Worm (Caenorhabditis elegans) whole organism, midembryonic: ENCODE data around the gene txt-6.
A peak's percentile ranks its signal among the peaks of the same experiment; 100 is the strongest.
"Not testable (repeated sequence)": the region's sequence is repeated elsewhere in the genome, so short reads cannot be mapped to it uniquely, and the experiment has no call there.

ENCODE experiments used
- T22C8.4 ChIP-seq: fragments of 200-800 bp; sonication (Bioruptor generic); IDR thresholded peaks from 2 replicates; pipeline ENCODE4 v1.3.6; 2022; ENCODE audit warnings: missing genetic modification characterization, missing compliant biosample characterization
- cog-1 ChIP-seq: sonication (generic microtip); optimal IDR thresholded peaks from 2 replicates; lab custom pipeline; 2016; ENCODE audit warnings: missing genetic modification characterization, missing compliant biosample characterization
- flt-1 ChIP-seq: fragments of 200-800 bp; sonication (Bioruptor generic); IDR thresholded peaks from 2 replicates; pipeline ENCODE4 v1.3.6; 2022; ENCODE audit warnings: missing genetic modification characterization, missing compliant biosample characterization
- klf-2 ChIP-seq: fragments of 200-800 bp; sonication (Bioruptor generic); conservative IDR thresholded peaks from 2 replicates; pipeline ENCODE4 v1.3.6; 2022; ENCODE audit warnings: missing genetic modification reagents, missing genetic modification characterization, missing compliant biosample characterization
- med-1 ChIP-seq: sonication (generic microtip); optimal IDR thresholded peaks from 2 replicates; lab custom pipeline; 2017; ENCODE audit warnings: missing genetic modification characterization, mild to moderate bottlenecking, missing compliant biosample characterization, antibody characterized with exemption, missing genetic modification reagents; ENCODE audit not compliant: insufficient read depth
- ref-1 ChIP-seq: fragments of 200-800 bp; sonication (Bioruptor generic); conservative IDR thresholded peaks from 2 replicates; pipeline ENCODE4 v1.3.6; 2022; ENCODE audit warnings: missing genetic modification reagents, missing genetic modification characterization, missing compliant biosample characterization
- tab-1 ChIP-seq: fragments of 200-800 bp; sonication (Bioruptor generic); IDR thresholded peaks from 2 replicates; pipeline ENCODE4 v1.3.6; 2022; ENCODE audit warnings: missing genetic modification characterization, missing compliant biosample characterization
- ztf-23 ChIP-seq: fragments of 200-800 bp; sonication (Bioruptor generic); IDR thresholded peaks from 2 replicates; pipeline ENCODE4 v1.3.6; 2022; ENCODE audit warnings: missing genetic modification reagents, missing genetic modification characterization, missing compliant biosample characterization
- ztf-29 ChIP-seq: fragments of 200-800 bp; sonication (Bioruptor generic); IDR thresholded peaks from 2 replicates; pipeline ENCODE4 v1.3.6; 2022; ENCODE audit warnings: missing genetic modification reagents, missing genetic modification characterization, missing compliant biosample characterization

txt-6 gene

ce11 chrV:4615802-4616201 is 9.1 kb upstream of the txt-6 start, which contains the start of the genes Y61A9LA.10 and F54D11.4:
Y61A9LA.10 (minus strand) TSS chrV:4615817.
F54D11.4 (plus strand) TSS chrV:4616151.
- TF ChIP-seq ztf-29 (GFP tag; lab: Robert Waterston, UW) (no peak), klf-2 (GFP tag; lab: Robert Waterston, UW) (0 out of 2 replicates have a peak, but pooled peaks have one; percentile 8)

- TF ChIP-seq klf-2 (GFP tag; lab: Robert Waterston, UW) = no peak
- no peak for TF ChIP-seq ref-1 (GFP tag; lab: Robert Waterston, UW)
- no peak for TF ChIP-seq med-1 (GFP tag; lab: Kevin White, UChicago)
- TF ChIP-seq tab-1 = no peak
- TF ChIP-seq cog-1 (tag; lab: Kevin White, UChicago) = no peak
- no peak for TF ChIP-seq flt-1 (GFP tag; lab: Robert Waterston, UW)
- no peak for TF ChIP-seq ztf-29 (GFP tag; lab: Robert Waterston, UW)
- no peak for TF ChIP-seq T22C8.4 (GFP tag; lab: Robert Waterston, UW)
- no peak for TF ChIP-seq ztf-23
Observed at ce11 chrV:4599225-4599624, 7.5 kb downstream of the txt-6 start.

ce11 chrV:4598489-4598888 is 8.2 kb downstream of the txt-6 start:
- TF ChIP-seq flt-1 (GFP tag; lab: Robert Waterston, UW) (no peak), med-1 (GFP tag; lab: Kevin White, UChicago) (no peak), ztf-23 (no peak), tab-1 (no peak), ref-1 (GFP tag; lab: Robert Waterston, UW) (no peak), ztf-29 (GFP tag; lab: Robert Waterston, UW) (no peak), cog-1 (tag; lab: Kevin White, UChicago) (no peak), T22C8.4 (GFP tag; lab: Robert Waterston, UW) (no peak)

ce11 chrV:4590791-4591190 is 15.9 kb downstream of the txt-6 start:
- TF ChIP-seq T22C8.4 (GFP tag; lab: Robert Waterston, UW) (no peak), tab-1 (no peak), ztf-29 (GFP tag; lab: Robert Waterston, UW) (no peak), med-1 (GFP tag; lab: Kevin White, UChicago) (no peak), cog-1 (tag; lab: Kevin White, UChicago) (no peak), ztf-23 (no peak), ref-1 (GFP tag; lab: Robert Waterston, UW) (no peak), klf-2 (GFP tag; lab: Robert Waterston, UW) (no peak)

- no peak for TF ChIP-seq T22C8.4 (GFP tag; lab: Robert Waterston, UW)
- no peak for TF ChIP-seq ref-1 (GFP tag; lab: Robert Waterston, UW)
- TF ChIP-seq cog-1 (tag; lab: Kevin White, UChicago) = no peak
- TF ChIP-seq ztf-29 (GFP tag; lab: Robert Waterston, UW) = no peak
- no peak for TF ChIP-seq tab-1
- no peak for TF ChIP-seq ztf-23
- TF ChIP-seq flt-1 (GFP tag; lab: Robert Waterston, UW) = no peak
- no peak for TF ChIP-seq med-1 (GFP tag; lab: Kevin White, UChicago)
- no peak for TF ChIP-seq klf-2 (GFP tag; lab: Robert Waterston, UW)
Observed at ce11 chrV:4585009-4585408, 21.7 kb downstream of the txt-6 start, which contains the start of gene Y61A9LA.1. Y61A9LA.1 (plus strand) TSS chrV:4585309.

- TF ChIP-seq T22C8.4 (GFP tag; lab: Robert Waterston, UW) (no peak), klf-2 (GFP tag; lab: Robert Waterston, UW) (no peak), ref-1 (GFP tag; lab: Robert Waterston, UW) (no peak), med-1 (GFP tag; lab: Kevin White, UChicago) (no peak), tab-1 (no peak), cog-1 (tag; lab: Kevin White, UChicago) (no peak), ztf-23 (no peak), flt-1 (GFP tag; lab: Robert Waterston, UW) (no peak), ztf-29 (GFP tag; lab: Robert Waterston, UW) (no peak)
Observed at ce11 chrV:4580594-4580993, 26.1 kb downstream of the txt-6 start.

- TF ChIP-seq flt-1 (GFP tag; lab: Robert Waterston, UW) = no peak
- no peak for TF ChIP-seq cog-1 (tag; lab: Kevin White, UChicago)
- TF ChIP-seq ztf-29 (GFP tag; lab: Robert Waterston, UW) = no peak
- no peak for TF ChIP-seq med-1 (GFP tag; lab: Kevin White, UChicago)
- TF ChIP-seq ztf-23 = no peak
- no peak for TF ChIP-seq klf-2 (GFP tag; lab: Robert Waterston, UW)
- TF ChIP-seq T22C8.4 (GFP tag; lab: Robert Waterston, UW) = no peak
- no peak for TF ChIP-seq ref-1 (GFP tag; lab: Robert Waterston, UW)
- TF ChIP-seq tab-1 = no peak
Observed at ce11 chrV:4575458-4575857, 31.3 kb downstream of the txt-6 start.

- not testable (repeated sequence) for TF ChIP-seq ref-1 (GFP tag; lab: Robert Waterston, UW); flt-1 (GFP tag; lab: Robert Waterston, UW); cog-1 (tag; lab: Kevin White, UChicago)
Observed at ce11 chrV:4573824-4574223, 32.9 kb downstream of the txt-6 start, which contains the start of gene hpo-39. hpo-39 (minus strand) TSS chrV:4573924.

- TF ChIP-seq ztf-29 (GFP tag; lab: Robert Waterston, UW) (no peak), ref-1 (GFP tag; lab: Robert Waterston, UW) (no peak), cog-1 (tag; lab: Kevin White, UChicago) (no peak), T22C8.4 (GFP tag; lab: Robert Waterston, UW) (no peak), med-1 (GFP tag; lab: Kevin White, UChicago) (no peak)
Observed at ce11 chrV:4571997-4572396, 34.7 kb downstream of the txt-6 start.

- 0 out of 2 replicates have a peak, but pooled peaks have one; percentile 27 for TF ChIP-seq T22C8.4 (GFP tag; lab: Robert Waterston, UW)
- no peak for TF ChIP-seq flt-1 (GFP tag; lab: Robert Waterston, UW)
Observed at ce11 chrV:4570833-4571232, 35.9 kb downstream of the txt-6 start, which contains the start of gene Y61A9LA.3. Y61A9LA.3 (plus strand) TSS chrV:4571133.
